Fruit fly (Drosophila melanogaster) whole organism, prepupa: ENCODE data around the gene CG7191.

Source experiments
- CG10631 ChIP-seq: fragments of 200-800 bp; sonication (Bioruptor generic); optimal IDR thresholded peaks from 2 replicates; lab custom pipeline; 2016; ENCODE audit warnings: missing biosample characterization, missing genetic modification characterization
- CG10669 ChIP-seq: fragments of 200-800 bp; sonication (Bioruptor generic); optimal IDR thresholded peaks from 3 replicates; lab custom pipeline; 2018; ENCODE audit warnings: missing biosample characterization, mild to moderate bottlenecking, missing genetic modification characterization, moderate library complexity
- CG11902 ChIP-seq: fragments of 200-800 bp; sonication (Bioruptor generic); optimal IDR thresholded peaks from 3 replicates; lab custom pipeline; 2016; ENCODE audit warnings: missing biosample characterization, missing genetic modification characterization
- CG1621 ChIP-seq: fragments of 200-800 bp; sonication (Bioruptor generic); optimal IDR thresholded peaks from 3 replicates; lab custom pipeline; 2018; ENCODE audit warnings: missing biosample characterization, mild to moderate bottlenecking, missing genetic modification characterization
- CG16779 ChIP-seq: fragments of 200-800 bp; sonication (Bioruptor generic); optimal IDR thresholded peaks from 3 replicates; lab custom pipeline; 2017; ENCODE audit warnings: missing biosample characterization, mild to moderate bottlenecking, missing genetic modification characterization
- CG31627 ChIP-seq: fragments of 200-800 bp; sonication (Bioruptor generic); optimal IDR thresholded peaks from 3 replicates; lab custom pipeline; 2016; ENCODE audit warnings: missing biosample characterization, missing genetic modification characterization
- CG32006 ChIP-seq: fragments of 200-800 bp; sonication (Bioruptor generic); optimal IDR thresholded peaks from 3 replicates; lab custom pipeline; 2017; ENCODE audit warnings: missing biosample characterization, mild to moderate bottlenecking, missing genetic modification characterization
- CG34406 ChIP-seq: fragments of 200-800 bp; sonication (Bioruptor generic); optimal IDR thresholded peaks from 3 replicates; lab custom pipeline; 2016; ENCODE audit warnings: missing biosample characterization, missing genetic modification characterization
- CG4318 ChIP-seq: fragments of 200-800 bp; sonication (Bioruptor generic); optimal IDR thresholded peaks from 3 replicates; lab custom pipeline; 2017; ENCODE audit warnings: missing biosample characterization, mild to moderate bottlenecking, missing genetic modification characterization
- CG6276 ChIP-seq: fragments of 200-800 bp; sonication (Bioruptor generic); optimal IDR thresholded peaks from 2 replicates; lab custom pipeline; 2017; ENCODE audit warnings: missing biosample characterization, mild to moderate bottlenecking, missing genetic modification characterization
- CG6792 ChIP-seq: fragments of 200-800 bp; sonication (Bioruptor generic); optimal IDR thresholded peaks from 3 replicates; lab custom pipeline; 2016; ENCODE audit warnings: missing biosample characterization, missing genetic modification characterization
- CG6808 ChIP-seq: fragments of 200-800 bp; sonication (Bioruptor generic); optimal IDR thresholded peaks from 3 replicates; lab custom pipeline; 2017; ENCODE audit warnings: missing biosample characterization, missing genetic modification characterization, mild to moderate bottlenecking, moderate library complexity, missing genetic modification reagents
- CG8119 ChIP-seq: fragments of 200-800 bp; sonication (Bioruptor generic); IDR thresholded peaks from 3 replicates; pipeline ENCODE4 v1.3.6; 2022; ENCODE audit warnings: missing biosample characterization, missing genetic modification characterization
- CG8319 ChIP-seq: fragments of 200-800 bp; sonication (Bioruptor generic); optimal IDR thresholded peaks from 3 replicates; lab custom pipeline; 2016; ENCODE audit warnings: missing biosample characterization, missing genetic modification characterization
- Eip75B ChIP-seq: fragments of 200-800 bp; sonication (Bioruptor generic); optimal IDR thresholded peaks from 3 replicates; lab custom pipeline; 2016; ENCODE audit warnings: missing biosample characterization, missing genetic modification characterization
- Eip78C ChIP-seq: fragments of 200-800 bp; sonication (Bioruptor generic); peaks from one replicate; lab custom pipeline; 2016; ENCODE audit warnings: missing biosample characterization, missing genetic modification characterization
- Eip93F ChIP-seq: fragments of 200-800 bp; sonication (Bioruptor generic); optimal IDR thresholded peaks from 2 replicates; lab custom pipeline; 2016; ENCODE audit warnings: missing biosample characterization, mild to moderate bottlenecking, missing genetic modification characterization
- Ets96B ChIP-seq: fragments of 200-800 bp; optimal IDR thresholded peaks from 2 replicates; lab custom pipeline; 2019; ENCODE audit warnings: missing biosample characterization, mild to moderate bottlenecking, missing genetic modification characterization, moderate library complexity
- Gug ChIP-seq: fragments of 200-800 bp; sonication (Bioruptor generic); IDR thresholded peaks from 2 replicates; pipeline ENCODE4 v1.3.6; 2022; ENCODE audit warnings: missing biosample characterization, missing genetic modification characterization
- Hr38 ChIP-seq: sonication (Bioruptor generic); optimal IDR thresholded peaks from 2 replicates; lab custom pipeline; 2016; ENCODE audit warnings: missing biosample characterization, missing genetic modification characterization
- Lpt ChIP-seq: fragments of 200-800 bp; sonication (Bioruptor generic); optimal IDR thresholded peaks from 3 replicates; lab custom pipeline; 2016; ENCODE audit warnings: missing biosample characterization, missing genetic modification characterization
- Met ChIP-seq: fragments of 200-800 bp; sonication (Bioruptor generic); optimal IDR thresholded peaks from 3 replicates; lab custom pipeline; 2016; ENCODE audit warnings: missing biosample characterization, missing genetic modification characterization
- OdsH ChIP-seq: fragments of 200-800 bp; sonication (Bioruptor generic); optimal IDR thresholded peaks from 3 replicates; lab custom pipeline; 2016; ENCODE audit warnings: missing biosample characterization, missing genetic modification characterization
- Smox ChIP-seq: fragments of 200-800 bp; sonication (Bioruptor generic); optimal IDR thresholded peaks from 3 replicates; lab custom pipeline; 2016; ENCODE audit warnings: missing biosample characterization, missing genetic modification characterization
- Sox14 ChIP-seq: fragments of 200-800 bp; sonication (Bioruptor generic); optimal IDR thresholded peaks from 3 replicates; lab custom pipeline; 2016; ENCODE audit warnings: missing biosample characterization, missing genetic modification characterization
- Sox15 ChIP-seq: fragments of 200-800 bp; sonication (Bioruptor generic); optimal IDR thresholded peaks from 3 replicates; lab custom pipeline; 2016; ENCODE audit warnings: missing biosample characterization, missing genetic modification characterization
- achi ChIP-seq: fragments of 200-800 bp; sonication (Bioruptor generic); optimal IDR thresholded peaks from 3 replicates; lab custom pipeline; 2016; ENCODE audit warnings: missing biosample characterization, missing genetic modification characterization
- cyc ChIP-seq: fragments of 200-800 bp; sonication (Bioruptor generic); optimal IDR thresholded peaks from 3 replicates; lab custom pipeline; 2016; ENCODE audit warnings: missing biosample characterization, missing genetic modification characterization
- dac ChIP-seq: fragments of 200-800 bp; sonication (Bioruptor generic); optimal IDR thresholded peaks from 2 replicates; lab custom pipeline; 2017; ENCODE audit warnings: missing biosample characterization, mild to moderate bottlenecking, missing genetic modification characterization
- dsx ChIP-seq: fragments of 200-800 bp; optimal IDR thresholded peaks from 3 replicates; lab custom pipeline; 2019; ENCODE audit warnings: missing biosample characterization, mild to moderate bottlenecking, missing genetic modification characterization, moderate library complexity; ENCODE audit not compliant: poor library complexity, severe bottlenecking
- eg ChIP-seq: fragments of 200-800 bp; sonication (Bioruptor generic); IDR thresholded peaks from 3 replicates; pipeline ENCODE4 v1.3.6; 2022; ENCODE audit warnings: missing biosample characterization, missing genetic modification characterization
- esn ChIP-seq: fragments of 200-800 bp; sonication (Bioruptor generic); optimal IDR thresholded peaks from 2 replicates; lab custom pipeline; 2016; ENCODE audit warnings: missing biosample characterization, mild to moderate bottlenecking, missing genetic modification characterization, moderate library complexity
- fd85E ChIP-seq: fragments of 200-800 bp; sonication (Bioruptor generic); optimal IDR thresholded peaks from 3 replicates; lab custom pipeline; 2016; ENCODE audit warnings: missing biosample characterization, missing genetic modification characterization
- fkh ChIP-seq: fragments of 200-800 bp; sonication (Bioruptor generic); optimal IDR thresholded peaks from 3 replicates; lab custom pipeline; 2017; ENCODE audit warnings: missing biosample characterization, mild to moderate bottlenecking, missing genetic modification characterization, moderate library complexity
- lz ChIP-seq: fragments of 200-800 bp; sonication (Bioruptor generic); optimal IDR thresholded peaks from 3 replicates; lab custom pipeline; 2016; ENCODE audit warnings: missing biosample characterization, missing genetic modification characterization
- net ChIP-seq: fragments of 200-800 bp; sonication (Bioruptor generic); optimal IDR thresholded peaks from 3 replicates; lab custom pipeline; 2016; ENCODE audit warnings: missing biosample characterization, missing genetic modification characterization
- pdm3 ChIP-seq: fragments of 200-800 bp; sonication (Bioruptor generic); optimal IDR thresholded peaks from 3 replicates; lab custom pipeline; 2016; ENCODE audit warnings: missing biosample characterization, missing genetic modification characterization
- salr ChIP-seq, 2 experiments: fragments of 200-800 bp; sonication (Bioruptor generic); optimal IDR thresholded peaks; 3 replicates each; lab custom pipeline; 2016 to 2018; ENCODE audit warnings: missing biosample characterization in 2 of 2, missing genetic modification characterization in 2 of 2, mild to moderate bottlenecking in 1 of 2
- topi ChIP-seq: fragments of 200-800 bp; sonication (Bioruptor generic); optimal IDR thresholded peaks from 3 replicates; lab custom pipeline; 2016; ENCODE audit warnings: missing biosample characterization, missing genetic modification characterization
- vri ChIP-seq: fragments of 200-800 bp; sonication (Bioruptor generic); optimal IDR thresholded peaks from 3 replicates; lab custom pipeline; 2016; ENCODE audit warnings: missing biosample characterization, mild to moderate bottlenecking, missing genetic modification characterization

The CG7191 gene

DNA sequence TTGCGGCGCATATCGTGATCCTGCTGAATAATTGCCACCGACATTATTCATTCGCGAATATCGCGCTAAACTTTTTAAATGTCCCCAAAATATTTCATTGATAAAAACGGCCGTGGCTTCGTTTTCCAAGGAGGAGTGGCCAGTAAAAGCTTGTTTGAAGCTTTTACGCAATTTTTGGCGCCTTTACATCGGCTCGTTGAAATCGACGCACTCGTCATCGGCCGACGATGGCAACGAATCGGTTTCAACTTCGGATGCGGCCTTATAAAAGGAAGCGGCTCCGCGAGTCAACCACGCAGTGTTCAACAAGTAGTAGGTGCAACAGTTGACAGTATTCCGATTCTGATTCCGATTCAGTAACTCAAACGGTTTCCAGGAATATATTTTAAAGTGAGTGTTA lies at the start of gene CG7191:
Gene CG7191, plus strand, starts transcription at position 301 of the 400 bp plus-strand sequence.
- TF ChIP-seq Met (GFP tag; lab: Kevin White, UChicago) (no peak), Eip75B (GFP tag; lab: Kevin White, UChicago) (no peak), Lpt (GFP tag; lab: Kevin White, UChicago) (no peak), fkh (GFP tag; lab: Kevin White, UChicago) (no peak), CG6276 (GFP tag; lab: Kevin White, UChicago) (no peak), CG4318 (no peak), vri (GFP tag; lab: Kevin White, UChicago) (no peak), CG8319 (no peak), CG8119 (no peak), eg (GFP tag; lab: Robert Waterston, UW) (no peak), Gug (GFP tag; lab: Robert Waterston, UW) (no peak), pdm3 (no peak), Eip78C (GFP tag; lab: Kevin White, UChicago) (no peak), lz (no peak), Sox15 (no peak), CG6792 (GFP tag; lab: Kevin White, UChicago) (no peak), Smox (GFP tag; lab: Kevin White, UChicago) (no peak), Ets96B (tag; lab: Kevin White, UChicago) (no peak), CG6808 (GFP tag; lab: Kevin White, UChicago) (no peak), Sox14 (no peak)

DNA sequence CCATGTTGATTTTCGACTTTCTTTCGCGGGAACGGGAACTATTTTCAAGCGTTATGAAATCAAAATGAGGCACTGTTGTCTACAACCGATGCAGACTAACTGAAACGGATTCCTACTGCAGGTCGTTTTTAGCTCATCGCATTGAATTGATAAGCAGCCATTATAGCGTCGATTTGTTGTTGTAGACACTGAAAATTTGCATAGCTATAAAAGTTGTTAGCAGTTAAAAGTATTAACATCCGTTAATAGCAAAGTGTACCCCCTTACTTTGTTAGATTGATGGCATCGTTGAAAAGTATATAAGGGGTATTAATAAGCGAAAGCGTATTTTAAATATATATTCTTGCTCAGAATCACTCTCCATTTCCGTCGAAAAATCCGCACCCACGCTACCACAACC lies 48.0 kb upstream of the CG7191 start, which contains the start of gene CG13793:
Gene CG13793, minus strand, starts transcription at position 101 of the 400 bp plus-strand sequence.
- no peak for TF ChIP-seq net (GFP tag; lab: Kevin White, UChicago)
- no peak for TF ChIP-seq CG34406 (GFP tag; lab: Kevin White, UChicago)
- no peak for TF ChIP-seq fd85E (GFP tag; lab: Kevin White, UChicago)
- TF ChIP-seq CG31627 (GFP tag; lab: Kevin White, UChicago), result no peak
- no peak for TF ChIP-seq esn (GFP tag; lab: Kevin White, UChicago)
- no peak for TF ChIP-seq CG32006 (GFP tag; lab: Kevin White, UChicago)
- no peak for TF ChIP-seq CG6276 (GFP tag; lab: Kevin White, UChicago)
- no peak for TF ChIP-seq dac (GFP tag; lab: Kevin White, UChicago)
- no peak for TF ChIP-seq dsx (GFP tag; lab: Kevin White, UChicago)
- no peak for TF ChIP-seq CG6808 (GFP tag; lab: Kevin White, UChicago)
- no peak for TF ChIP-seq CG10669 (GFP tag; lab: Kevin White, UChicago)

dm6 chr2L:7722102-7722501 lies 45.3 kb upstream of the CG7191 start:
- TF ChIP-seq CG6808 (GFP tag; lab: Kevin White, UChicago) (no peak), Hr38 (GFP tag; lab: Kevin White, UChicago) (no peak), achi (GFP tag; lab: Kevin White, UChicago) (no peak), vri (GFP tag; lab: Kevin White, UChicago) (no peak), CG4318 (no peak), cyc (GFP tag; lab: Kevin White, UChicago) (no peak), Smox (GFP tag; lab: Kevin White, UChicago) (no peak), salr (GFP tag; optimal IDR thresholded peaks at IDR 0.05; lab: Kevin White, UChicago) (no peak), fkh (GFP tag; lab: Kevin White, UChicago) (no peak), pdm3 (no peak), CG16779 (tag; lab: Kevin White, UChicago) (no peak), Eip93F (GFP tag; lab: Kevin White, UChicago) (no peak), CG1621 (tag; lab: Kevin White, UChicago) (no peak), CG10631 (GFP tag; lab: Kevin White, UChicago) (no peak), topi (no peak), CG11902 (no peak), CG10669 (GFP tag; lab: Kevin White, UChicago) (no peak), OdsH (GFP tag; lab: Kevin White, UChicago) (no peak)
